Worm (Caenorhabditis elegans) whole organism, L3 larva: ENCODE measurements around the gene T22D1.8.

Experiments used
- R02D3.7 ChIP-seq: fragments of 150-350 bp; optimal IDR thresholded peaks from 2 replicates; lab custom pipeline; 2014; ENCODE audit warnings: missing biosample characterization, missing genetic modification characterization
- ZK546.5 ChIP-seq: sonication (generic microtip); optimal IDR thresholded peaks from 2 replicates; lab custom pipeline; 2017; ENCODE audit warnings: missing biosample characterization, missing genetic modification characterization
- aly-2 ChIP-seq: fragments of 150-350 bp; optimal IDR thresholded peaks from 2 replicates; lab custom pipeline; 2014; ENCODE audit warnings: missing biosample characterization, missing genetic modification characterization
- ama-1 ChIP-seq: fragments of 150-350 bp; optimal IDR thresholded peaks from 2 replicates; lab custom pipeline; 2018
- ceh-16 ChIP-seq: sonication (generic microtip); optimal IDR thresholded peaks from 2 replicates; lab custom pipeline; 2017; ENCODE audit warnings: missing biosample characterization, missing genetic modification characterization
- ceh-28 ChIP-seq: fragments of 150-350 bp; optimal IDR thresholded peaks from 2 replicates; lab custom pipeline; 2014; ENCODE audit warnings: missing biosample characterization, missing genetic modification reagents, missing genetic modification characterization
- ceh-82 ChIP-seq: fragments of 150-350 bp; optimal IDR thresholded peaks from 2 replicates; lab custom pipeline; 2014; ENCODE audit warnings: missing biosample characterization, missing genetic modification characterization
- ceh-9 ChIP-seq: sonication (generic microtip); optimal IDR thresholded peaks from 2 replicates; lab custom pipeline; 2018; ENCODE audit warnings: missing biosample characterization, missing genetic modification characterization
- daf-12 ChIP-seq: fragments of 150-350 bp; optimal IDR thresholded peaks from 2 replicates; lab custom pipeline; 2014; ENCODE audit warnings: missing biosample characterization, missing genetic modification reagents, missing genetic modification characterization
- egl-27 ChIP-seq: sonication (generic microtip); optimal IDR thresholded peaks from 4 replicates; lab custom pipeline; 2017; ENCODE audit warnings: missing biosample characterization, missing genetic modification reagents, missing genetic modification characterization
- egl-5 ChIP-seq: fragments of 150-350 bp; optimal IDR thresholded peaks from 2 replicates; lab custom pipeline; 2017; ENCODE audit warnings: missing biosample characterization, missing genetic modification reagents, missing genetic modification characterization, inconsistent platforms
- elt-1 ChIP-seq: fragments of 150-350 bp; optimal IDR thresholded peaks from 2 replicates; lab custom pipeline; 2014; ENCODE audit warnings: missing biosample characterization, missing genetic modification characterization
- elt-2 ChIP-seq: sonication (generic microtip); optimal IDR thresholded peaks from 2 replicates; lab custom pipeline; 2016; ENCODE audit warnings: missing genetic modification reagents, mild to moderate bottlenecking, missing genetic modification characterization, missing compliant biosample characterization
- elt-3 ChIP-seq, 3 experiments: fragments of 150-350 bp in 1 of 3; sonication (generic microtip) in 2 of 3; optimal IDR thresholded peaks; 2 replicates in 2 of 3; 4 replicates in 1 of 3; lab custom pipeline; 2014 to 2017; ENCODE audit warnings: missing biosample characterization in 3 of 3, missing genetic modification characterization in 3 of 3
- eor-1 ChIP-seq, 2 experiments: fragments of 150-350 bp; optimal IDR thresholded peaks; 2 replicates each; lab custom pipeline; 2014 to 2018; ENCODE audit warnings: missing biosample characterization in 2 of 2, missing genetic modification characterization in 2 of 2
- fkh-10 ChIP-seq: sonication (generic microtip); optimal IDR thresholded peaks from 2 replicates; lab custom pipeline; 2017; ENCODE audit warnings: missing biosample characterization, missing genetic modification reagents, missing genetic modification characterization
- fkh-2 ChIP-seq: fragments of 150-350 bp; optimal IDR thresholded peaks from 2 replicates; lab custom pipeline; 2014; ENCODE audit warnings: missing biosample characterization, missing genetic modification reagents, missing genetic modification characterization
- fos-1 ChIP-seq: fragments of 150-350 bp; optimal IDR thresholded peaks from 2 replicates; lab custom pipeline; 2014; ENCODE audit warnings: missing biosample characterization, missing genetic modification characterization
- hmg-11 ChIP-seq: sonication (generic microtip); optimal IDR thresholded peaks from 2 replicates; lab custom pipeline; 2016; ENCODE audit warnings: missing genetic modification characterization, missing compliant biosample characterization
- jun-1 ChIP-seq: fragments of 150-350 bp; optimal IDR thresholded peaks from 2 replicates; lab custom pipeline; 2014; ENCODE audit warnings: missing biosample characterization, missing genetic modification reagents, missing genetic modification characterization
- lin-15B ChIP-seq: fragments of 150-350 bp; optimal IDR thresholded peaks from 2 replicates; lab custom pipeline; 2014; ENCODE audit warnings: missing biosample characterization, missing genetic modification characterization
- lin-39 ChIP-seq: fragments of 150-350 bp; optimal IDR thresholded peaks from 2 replicates; lab custom pipeline; 2018; ENCODE audit warnings: missing biosample characterization, missing genetic modification reagents, missing genetic modification characterization
- lsy-12 ChIP-seq: sonication (generic microtip); optimal IDR thresholded peaks from 2 replicates; lab custom pipeline; 2016; ENCODE audit warnings: mild to moderate bottlenecking, missing genetic modification characterization, missing compliant biosample characterization
- mdl-1 ChIP-seq: fragments of 150-350 bp; optimal IDR thresholded peaks from 2 replicates; lab custom pipeline; 2014; ENCODE audit warnings: missing biosample characterization, missing genetic modification characterization
- mml-1 ChIP-seq: fragments of 150-350 bp; sonication (generic microtip); optimal IDR thresholded peaks from 3 replicates; lab custom pipeline; 2014; ENCODE audit warnings: missing biosample characterization, missing genetic modification characterization
- nfya-1 ChIP-seq: sonication (generic microtip); optimal IDR thresholded peaks from 2 replicates; lab custom pipeline; 2017; ENCODE audit warnings: missing genetic modification characterization, mild to moderate bottlenecking, missing compliant biosample characterization, antibody characterized with exemption, moderate library complexity; ENCODE audit not compliant: insufficient read depth
- nhr-11 ChIP-seq: fragments of 150-350 bp; optimal IDR thresholded peaks from 2 replicates; lab custom pipeline; 2014; ENCODE audit warnings: missing biosample characterization, missing genetic modification characterization
- nhr-12 ChIP-seq: fragments of 150-350 bp; optimal IDR thresholded peaks from 2 replicates; lab custom pipeline; 2014; ENCODE audit warnings: missing biosample characterization, missing genetic modification characterization
- nhr-23 ChIP-seq: fragments of 150-350 bp; optimal IDR thresholded peaks from 2 replicates; lab custom pipeline; 2014; ENCODE audit warnings: missing biosample characterization, missing genetic modification reagents, missing genetic modification characterization
- nhr-237 ChIP-seq: fragments of 150-350 bp; optimal IDR thresholded peaks from 2 replicates; lab custom pipeline; 2014; ENCODE audit warnings: missing biosample characterization, missing genetic modification characterization
- nhr-25 ChIP-seq: sonication (generic microtip); optimal IDR thresholded peaks from 2 replicates; lab custom pipeline; 2017; ENCODE audit warnings: missing biosample characterization, missing genetic modification characterization
- nhr-28 ChIP-seq: fragments of 150-350 bp; optimal IDR thresholded peaks from 2 replicates; lab custom pipeline; 2014; ENCODE audit warnings: missing biosample characterization, missing genetic modification characterization
- nhr-43 ChIP-seq: sonication (generic microtip); optimal IDR thresholded peaks from 2 replicates; lab custom pipeline; 2016; ENCODE audit warnings: mild to moderate bottlenecking, missing genetic modification characterization, missing compliant biosample characterization; ENCODE audit not compliant: poor library complexity, severe bottlenecking
- nhr-67 ChIP-seq: fragments of 150-350 bp; optimal IDR thresholded peaks from 2 replicates; lab custom pipeline; 2014; ENCODE audit warnings: missing biosample characterization, missing genetic modification characterization
- nhr-76 ChIP-seq: fragments of 150-350 bp; sonication (generic microtip); optimal IDR thresholded peaks from 5 replicates; lab custom pipeline; 2014; ENCODE audit warnings: missing biosample characterization, missing genetic modification characterization
- nhr-77 ChIP-seq: fragments of 150-350 bp; optimal IDR thresholded peaks from 2 replicates; lab custom pipeline; 2014; ENCODE audit warnings: missing biosample characterization, missing genetic modification characterization
- pha-4 ChIP-seq: fragments of 150-350 bp; optimal IDR thresholded peaks from 2 replicates; lab custom pipeline; 2014; ENCODE audit warnings: missing biosample characterization, missing genetic modification reagents, missing genetic modification characterization
- pqm-1 ChIP-seq: fragments of 150-350 bp; optimal IDR thresholded peaks from 2 replicates; lab custom pipeline; 2017; ENCODE audit warnings: missing biosample characterization, missing genetic modification characterization, inconsistent platforms
- sea-2 ChIP-seq: fragments of 150-350 bp; sonication (generic microtip); optimal IDR thresholded peaks from 4 replicates; lab custom pipeline; 2014; ENCODE audit warnings: missing biosample characterization, missing genetic modification reagents, missing genetic modification characterization
- skn-1 ChIP-seq: fragments of 150-350 bp; optimal IDR thresholded peaks from 2 replicates; lab custom pipeline; 2014; ENCODE audit warnings: missing biosample characterization, missing genetic modification characterization
- snpc-4 ChIP-seq: fragments of 150-350 bp; optimal IDR thresholded peaks from 2 replicates; lab custom pipeline; 2014; ENCODE audit warnings: missing biosample characterization, missing genetic modification characterization
- tbx-2 ChIP-seq: sonication (generic microtip); optimal IDR thresholded peaks from 2 replicates; lab custom pipeline; 2016; ENCODE audit warnings: mild to moderate bottlenecking, missing genetic modification characterization, missing compliant biosample characterization
- unc-39 ChIP-seq: sonication (generic microtip); optimal IDR thresholded peaks from 4 replicates; lab custom pipeline; 2017; ENCODE audit warnings: missing biosample characterization, missing genetic modification characterization
- unc-62 ChIP-seq: fragments of 150-350 bp; sonication (generic microtip); optimal IDR thresholded peaks from 4 replicates; lab custom pipeline; 2014; ENCODE audit warnings: missing biosample characterization, missing genetic modification reagents, missing genetic modification characterization
- zag-1 ChIP-seq: fragments of 150-350 bp; optimal IDR thresholded peaks from 2 replicates; lab custom pipeline; 2014; ENCODE audit warnings: missing biosample characterization, missing genetic modification characterization
- ztf-11 ChIP-seq: fragments of 150-350 bp; optimal IDR thresholded peaks from 2 replicates; lab custom pipeline; 2014; ENCODE audit warnings: missing biosample characterization, missing genetic modification characterization
- ztf-4 ChIP-seq: fragments of 150-350 bp; optimal IDR thresholded peaks from 2 replicates; lab custom pipeline; 2014; ENCODE audit warnings: missing biosample characterization, missing genetic modification characterization

The T22D1.8 gene

DNA sequence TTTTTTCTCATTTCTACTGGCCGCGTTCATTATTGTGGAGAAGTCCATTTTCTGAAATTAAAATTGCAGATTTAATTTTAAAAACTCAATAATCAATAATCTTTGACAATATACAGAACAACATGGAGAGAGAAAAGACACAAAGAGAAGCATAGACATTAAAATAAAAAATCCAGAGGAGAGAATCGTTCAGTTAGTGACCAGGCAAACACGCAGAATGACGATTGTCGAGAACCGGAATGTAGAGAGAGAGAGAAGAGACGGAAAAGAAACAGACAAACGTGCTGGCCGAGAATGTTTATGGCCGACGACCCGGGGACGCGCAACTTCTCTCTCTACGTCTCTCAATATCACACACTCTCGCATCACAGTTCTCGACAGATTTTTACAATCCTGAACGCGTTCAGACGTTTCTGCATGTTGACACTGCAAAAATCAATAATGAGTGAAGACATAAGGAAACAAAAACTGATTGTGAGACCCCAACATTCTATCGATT is 18.5 kb downstream of the T22D1.8 start, which contains the start of the genes T05A12.3 and T05A12.4:
Gene T05A12.3, minus strand, starts transcription at position 51 of the 499 bp plus-strand sequence.
Gene T05A12.4, plus strand, starts transcription at position 348 of the 499 bp plus-strand sequence.
- TF ChIP-seq nhr-67 (tag; lab: Kevin White, UChicago) (no peak), ceh-28 (peak; percentile 10), eor-1 (tag; optimal IDR thresholded peaks at IDR 0.05; lab: Kevin White, UChicago) (no peak), ama-1 (lab: Kevin White, UChicago) (no peak), elt-1 (no peak), ceh-16 (no peak), fkh-10 (GFP tag; lab: Kevin White, UChicago) (no peak), egl-27 (no peak), nhr-11 (no peak), lin-15B (tag; lab: Kevin White, UChicago) (peak; percentile 60), nfya-1 (tag; lab: Kevin White, UChicago) (peak; percentile 58), daf-12 (tag; lab: Kevin White, UChicago) (no peak), ztf-11 (tag; lab: Kevin White, UChicago) (no peak), egl-5 (tag; lab: Kevin White, UChicago) (peak; percentile 56), mdl-1 (tag; lab: Kevin White, UChicago) (no peak), nhr-237 (tag; lab: Kevin White, UChicago) (no peak), unc-39 (tag; lab: Kevin White, UChicago) (no peak), sea-2 (GFP tag; lab: Kevin White, UChicago) (no peak), nhr-25 (peak; percentile 65), nhr-23 (tag; lab: Kevin White, UChicago) (no peak), snpc-4 (tag; lab: Kevin White, UChicago) (peak; percentile 63), nhr-12 (tag; lab: Kevin White, UChicago) (no peak), fos-1 (tag; lab: Kevin White, UChicago) (no peak), tbx-2 (no peak), zag-1 (no peak), unc-62 (no peak), ZK546.5 (tag; lab: Kevin White, UChicago) (no peak), lsy-12 (tag; lab: Kevin White, UChicago) (no peak), fkh-2 (tag; lab: Kevin White, UChicago) (no peak), nhr-28 (tag; lab: Kevin White, UChicago) (no peak), ceh-82 (tag; lab: Kevin White, UChicago) (no peak), pha-4 (tag; lab: Kevin White, UChicago) (no peak), skn-1 (tag; lab: Kevin White, UChicago) (no peak), hmg-11 (tag; lab: Kevin White, UChicago) (peak; percentile 39), nhr-77 (tag; lab: Kevin White, UChicago) (no peak), R02D3.7 (tag; lab: Kevin White, UChicago) (peak; percentile 44), nhr-43 (tag; lab: Kevin White, UChicago) (peak; percentile 25), aly-2 (no peak), elt-3 (tag; optimal IDR thresholded peaks at IDR 0.05; lab: Kevin White, UChicago) (no peak), jun-1 (tag; lab: Kevin White, UChicago) (no peak), mml-1 (tag; lab: Kevin White, UChicago) (no peak), ceh-9 (no peak), pqm-1 (tag; lab: Kevin White, UChicago) (no peak), elt-2 (tag; lab: Kevin White, UChicago) (peak; percentile 30), nhr-76 (tag; lab: Kevin White, UChicago) (no peak), lin-39 (tag; lab: Kevin White, UChicago) (peak; percentile 46), ztf-4 (tag; lab: Kevin White, UChicago) (no peak)
